In genomic region chrX:9105888-9106287, ce11 we compare ENCODE assay signal across 2 worm cellular contexts.
TF ChIP-seq lines count a peak whose summit lies in the region.

No protein-coding gene starts in this region.

TF ChIP-seq in whole organism, L4 larva, 104 proteins besides CTCF, POLR2A, EP300 and RAD21:
- TF ChIP-seq nhr-6 (tag; optimal IDR thresholded peaks at IDR 0.05; lab: Kevin White, UChicago): no peak
- no peak for TF ChIP-seq F44E2.7 (GFP tag; IDR thresholded peaks at IDR 0.05; lab: Robert Waterston, UW)
- TF ChIP-seq lin-13 (GFP tag; optimal IDR thresholded peaks at IDR 0.05; lab: Kevin White, UChicago): no peak
- TF ChIP-seq set-16 (GFP tag; IDR thresholded peaks at IDR 0.05; lab: Robert Waterston, UW): peak; percentile 63; the same call in 1 of the 2 replicates
- TF ChIP-seq ceh-20 (GFP tag; IDR thresholded peaks at IDR 0.05; lab: Robert Waterston, UW): no peak
- TF ChIP-seq sdz-12 (GFP tag; optimal IDR thresholded peaks at IDR 0.05; lab: Kevin White, UChicago): no peak

TF ChIP-seq in whole organism, young adult, 124 proteins besides CTCF, POLR2A, EP300 and RAD21:
- TF ChIP-seq zfh-2 (GFP tag; conservative IDR thresholded peaks at IDR 0.05; lab: Robert Waterston, UW) (peak; percentile 60; the same call in 1 of the 2 replicates), B0261.1 (tag; optimal IDR thresholded peaks at IDR 0.05; lab: Kevin White, UChicago) (no peak)
